Fruit fly (Drosophila melanogaster) whole organism, embryonic: ENCODE results near the gene CG32206.
A peak's percentile ranks its signal among the peaks of the same experiment; 100 is the strongest.

Experiments used
- CG1024 ChIP-seq: fragments of 200-800 bp; sonication (Bioruptor generic); IDR thresholded peaks from 2 replicates; pipeline ENCODE4 v1.3.6; 2022; ENCODE audit warnings: missing biosample characterization, missing genetic modification characterization
- CG10267 ChIP-seq: fragments of 200-800 bp; sonication (Bioruptor generic); optimal IDR thresholded peaks from 2 replicates; lab custom pipeline; 2018; ENCODE audit warnings: missing biosample characterization, mild to moderate bottlenecking, missing genetic modification characterization, moderate library complexity
- CG10321 ChIP-seq: fragments of 200-800 bp; sonication (Bioruptor generic); IDR thresholded peaks from 2 replicates; pipeline ENCODE4 v1.3.6; 2022; ENCODE audit warnings: missing biosample characterization, missing genetic modification characterization
- CG10462 ChIP-seq: fragments of 200-800 bp; sonication (Bioruptor generic); optimal IDR thresholded peaks from 2 replicates; lab custom pipeline; 2016; ENCODE audit warnings: missing biosample characterization, missing genetic modification characterization
- CG11560 ChIP-seq: fragments of 200-800 bp; sonication (Bioruptor generic); IDR thresholded peaks from 3 replicates; pipeline ENCODE4 v1.3.6; 2022; ENCODE audit warnings: missing biosample characterization, missing genetic modification characterization
- CG11696 ChIP-seq: fragments of 200-800 bp; sonication (Bioruptor generic); IDR thresholded peaks from 2 replicates; pipeline ENCODE4 v1.3.6; 2022; ENCODE audit warnings: missing biosample characterization, missing genetic modification characterization
- CG13287 ChIP-seq: fragments of 200-800 bp; sonication (Bioruptor generic); IDR thresholded peaks from 2 replicates; pipeline ENCODE4 v1.3.6; 2022; ENCODE audit warnings: missing biosample characterization, missing genetic modification characterization; ENCODE audit not compliant: partially characterized antibody
- CG13624 ChIP-seq: fragments of 200-800 bp; sonication (Bioruptor generic); optimal IDR thresholded peaks from 2 replicates; lab custom pipeline; 2016; ENCODE audit warnings: missing biosample characterization, missing genetic modification characterization
- CG14965 ChIP-seq: fragments of 200-800 bp; sonication (Bioruptor generic); optimal IDR thresholded peaks from 2 replicates; lab custom pipeline; 2016; ENCODE audit warnings: missing biosample characterization, missing genetic modification characterization, borderline replicate concordance
- CG1603 ChIP-seq: fragments of 200-800 bp; sonication (Bioruptor generic); optimal IDR thresholded peaks from 2 replicates; lab custom pipeline; 2019; ENCODE audit warnings: missing biosample characterization, mild to moderate bottlenecking, missing genetic modification characterization, moderate library complexity
- CG18476 ChIP-seq: fragments of 200-800 bp; sonication (Bioruptor generic); optimal IDR thresholded peaks from 2 replicates; lab custom pipeline; 2016; ENCODE audit warnings: missing biosample characterization, mild to moderate bottlenecking, missing genetic modification characterization
- CG31224 ChIP-seq: fragments of 200-800 bp; sonication (Bioruptor generic); IDR thresholded peaks from 2 replicates; pipeline ENCODE4 v1.3.6; 2022; ENCODE audit warnings: missing biosample characterization, missing genetic modification characterization
- CG32767 ChIP-seq: fragments of 200-800 bp; sonication (Bioruptor generic); IDR thresholded peaks from 2 replicates; pipeline ENCODE4 v1.3.6; 2022; ENCODE audit warnings: missing biosample characterization, missing genetic modification characterization
- CG6813 ChIP-seq: fragments of 200-800 bp; sonication (Bioruptor generic); optimal IDR thresholded peaks from 2 replicates; lab custom pipeline; 2017; ENCODE audit warnings: missing biosample characterization, missing genetic modification characterization, mild to moderate bottlenecking, moderate library complexity, missing genetic modification reagents
- CG8924 ChIP-seq: fragments of 200-800 bp; optimal IDR thresholded peaks from 3 replicates; lab custom pipeline; 2019; ENCODE audit warnings: missing biosample characterization, mild to moderate bottlenecking, missing genetic modification characterization, moderate library complexity
- CHES-1-like ChIP-seq: fragments of 200-800 bp; sonication (Bioruptor generic); optimal IDR thresholded peaks from 2 replicates; lab custom pipeline; 2016; ENCODE audit warnings: missing biosample characterization, missing genetic modification characterization
- CTCF ChIP-seq: fragments of 200-800 bp; sonication (Bioruptor generic); optimal IDR thresholded peaks from 2 replicates; lab custom pipeline; 2017; ENCODE audit warnings: missing biosample characterization, mild to moderate bottlenecking, missing genetic modification characterization, moderate library complexity
- CrebB ChIP-seq: fragments of 200-800 bp; sonication (Bioruptor generic); optimal IDR thresholded peaks from 3 replicates; lab custom pipeline; 2018; ENCODE audit warnings: missing biosample characterization, mild to moderate bottlenecking, missing genetic modification characterization
- Deaf1 ChIP-seq: fragments of 200-800 bp; optimal IDR thresholded peaks from 3 replicates; lab custom pipeline; 2019; ENCODE audit warnings: missing biosample characterization, mild to moderate bottlenecking, missing genetic modification characterization, moderate library complexity
- Gsc ChIP-seq: fragments of 200-800 bp; sonication (Bioruptor generic); IDR thresholded peaks from 2 replicates; pipeline ENCODE4 v1.3.6; 2022; ENCODE audit warnings: missing biosample characterization, missing genetic modification characterization
- H15 ChIP-seq: fragments of 200-800 bp; sonication (Bioruptor generic); IDR thresholded peaks from 3 replicates; pipeline ENCODE4 v1.3.6; 2022; ENCODE audit warnings: missing biosample characterization, missing genetic modification characterization
- HHEX ChIP-seq: fragments of 200-800 bp; sonication (Bioruptor generic); optimal IDR thresholded peaks from 3 replicates; lab custom pipeline; 2017; ENCODE audit warnings: missing biosample characterization, mild to moderate bottlenecking, missing genetic modification characterization, missing genetic modification reagents
- Hand ChIP-seq: fragments of 200-800 bp; sonication (Bioruptor generic); optimal IDR thresholded peaks from 2 replicates; lab custom pipeline; 2017; ENCODE audit warnings: mild to moderate bottlenecking, missing biosample characterization, missing genetic modification reagents, missing genetic modification characterization
- Hmx ChIP-seq: fragments of 200-800 bp; sonication (Bioruptor generic); optimal IDR thresholded peaks from 2 replicates; lab custom pipeline; 2016; ENCODE audit warnings: missing biosample characterization, missing genetic modification characterization
- Hr3 ChIP-seq: fragments of 200-800 bp; sonication (Bioruptor generic); optimal IDR thresholded peaks from 3 replicates; lab custom pipeline; 2016; ENCODE audit warnings: missing biosample characterization, missing genetic modification characterization
- Jarid2 ChIP-seq: fragments of 200-800 bp; sonication (Bioruptor generic); optimal IDR thresholded peaks from 3 replicates; lab custom pipeline; 2017; ENCODE audit warnings: mild to moderate bottlenecking, missing biosample characterization, missing genetic modification reagents, missing genetic modification characterization
- Kr ChIP-seq: fragments of 200-800 bp; sonication (Bioruptor generic); optimal IDR thresholded peaks from 2 replicates; lab custom pipeline; 2017; ENCODE audit warnings: missing biosample characterization, mild to moderate bottlenecking, missing genetic modification characterization
- Meics ChIP-seq: fragments of 200-800 bp; sonication (Bioruptor generic); optimal IDR thresholded peaks from 2 replicates; lab custom pipeline; 2017; ENCODE audit warnings: missing biosample characterization, mild to moderate bottlenecking, missing genetic modification characterization
- Mes4 ChIP-seq: fragments of 200-800 bp; sonication (Bioruptor generic); optimal IDR thresholded peaks from 2 replicates; lab custom pipeline; 2016; ENCODE audit warnings: missing biosample characterization, missing genetic modification characterization
- Nf-YA ChIP-seq: fragments of 200-800 bp; sonication (Bioruptor generic); IDR thresholded peaks from 2 replicates; pipeline ENCODE4 v1.3.6; 2022; ENCODE audit warnings: missing biosample characterization, missing genetic modification characterization
- Trl ChIP-seq, 3 experiments: fragments of >200 bp in 2 of 3; fragments of 200-800 bp in 1 of 3; sonication (Bioruptor generic) in 1 of 3; optimal IDR thresholded peaks; 2 replicates in 1 of 3; 3 replicates in 2 of 3; lab custom pipeline; 2016 to 2017; ENCODE audit warnings: missing biosample characterization in 1 of 3, missing genetic modification characterization in 1 of 3
- ap ChIP-seq: fragments of 200-800 bp; sonication (Bioruptor generic); IDR thresholded peaks from 2 replicates; pipeline ENCODE4 v1.3.6; 2022; ENCODE audit warnings: missing biosample characterization, missing genetic modification characterization
- cad ChIP-seq: fragments of >200 bp; optimal IDR thresholded peaks from 2 replicates; lab custom pipeline; 2017; ENCODE audit warnings: missing biosample characterization, missing genetic modification characterization
- chinmo ChIP-seq: fragments of 200-800 bp; sonication (Bioruptor generic); IDR thresholded peaks from 4 replicates; pipeline ENCODE4 v1.3.6; 2022; ENCODE audit warnings: missing biosample characterization, missing genetic modification characterization; ENCODE audit not compliant: partially characterized antibody
- ewg ChIP-seq: fragments of 200-800 bp; sonication (Bioruptor generic); optimal IDR thresholded peaks from 3 replicates; lab custom pipeline; 2017; ENCODE audit warnings: mild to moderate bottlenecking, missing biosample characterization, missing genetic modification reagents, missing genetic modification characterization
- gce ChIP-seq: fragments of 200-800 bp; sonication (Bioruptor generic); IDR thresholded peaks from 3 replicates; pipeline ENCODE4 v1.3.6; 2022; ENCODE audit warnings: missing biosample characterization, missing genetic modification characterization
- insv ChIP-seq, 2 experiments: fragments of 200-800 bp; sonication (Bioruptor generic); optimal IDR thresholded peaks; 3 replicates each; lab custom pipeline; 2016 to 2018; ENCODE audit warnings: missing biosample characterization in 2 of 2, missing genetic modification characterization in 2 of 2
- kay ChIP-seq: fragments of 200-800 bp; sonication (Bioruptor generic); optimal IDR thresholded peaks from 2 replicates; lab custom pipeline; 2016; ENCODE audit warnings: missing biosample characterization, missing genetic modification characterization
- lab ChIP-seq: fragments of 200-800 bp; sonication (Bioruptor generic); optimal IDR thresholded peaks from 3 replicates; lab custom pipeline; 2017; ENCODE audit warnings: missing biosample characterization, missing genetic modification characterization, mild to moderate bottlenecking, moderate library complexity, missing genetic modification reagents
- maf-S ChIP-seq: fragments of 200-800 bp; sonication (Bioruptor generic); optimal IDR thresholded peaks from 2 replicates; lab custom pipeline; 2016; ENCODE audit warnings: missing biosample characterization, missing genetic modification characterization
- mam ChIP-seq: fragments of 200-800 bp; sonication (Bioruptor generic); optimal IDR thresholded peaks from 3 replicates; lab custom pipeline; 2016; ENCODE audit warnings: missing biosample characterization, missing genetic modification characterization
- shn ChIP-seq: fragments of 200-800 bp; sonication (Bioruptor generic); optimal IDR thresholded peaks from 3 replicates; lab custom pipeline; 2016; ENCODE audit warnings: missing biosample characterization, missing genetic modification characterization
- sr ChIP-seq: fragments of 200-800 bp; sonication (Bioruptor generic); IDR thresholded peaks from 3 replicates; pipeline ENCODE4 v1.3.6; 2022; ENCODE audit warnings: missing biosample characterization, missing genetic modification characterization
- trem ChIP-seq: fragments of 200-800 bp; optimal IDR thresholded peaks from 3 replicates; lab custom pipeline; 2019; ENCODE audit warnings: missing biosample characterization, mild to moderate bottlenecking, missing genetic modification characterization, moderate library complexity
- trh ChIP-seq: fragments of 200-800 bp; sonication (Bioruptor generic); optimal IDR thresholded peaks from 2 replicates; lab custom pipeline; 2016; ENCODE audit warnings: missing biosample characterization, missing genetic modification characterization
- vfl ChIP-seq: fragments of 200-800 bp; sonication (Bioruptor generic); optimal IDR thresholded peaks from 2 replicates; lab custom pipeline; 2016; ENCODE audit warnings: missing biosample characterization, missing genetic modification characterization
- vvl ChIP-seq: fragments of 200-800 bp; sonication (Bioruptor generic); IDR thresholded peaks from 2 replicates; pipeline ENCODE4 v1.3.6; 2022; ENCODE audit warnings: missing biosample characterization, missing genetic modification characterization
- zen ChIP-seq: fragments of 200-800 bp; sonication (Bioruptor generic); optimal IDR thresholded peaks from 3 replicates; lab custom pipeline; 2018; ENCODE audit warnings: missing biosample characterization, mild to moderate bottlenecking, missing genetic modification characterization, moderate library complexity
- zf30C ChIP-seq: fragments of 200-800 bp; sonication (Bioruptor generic); optimal IDR thresholded peaks from 3 replicates; lab custom pipeline; 2018; ENCODE audit warnings: missing biosample characterization, mild to moderate bottlenecking, missing genetic modification characterization

CG32206 gene

DNA sequence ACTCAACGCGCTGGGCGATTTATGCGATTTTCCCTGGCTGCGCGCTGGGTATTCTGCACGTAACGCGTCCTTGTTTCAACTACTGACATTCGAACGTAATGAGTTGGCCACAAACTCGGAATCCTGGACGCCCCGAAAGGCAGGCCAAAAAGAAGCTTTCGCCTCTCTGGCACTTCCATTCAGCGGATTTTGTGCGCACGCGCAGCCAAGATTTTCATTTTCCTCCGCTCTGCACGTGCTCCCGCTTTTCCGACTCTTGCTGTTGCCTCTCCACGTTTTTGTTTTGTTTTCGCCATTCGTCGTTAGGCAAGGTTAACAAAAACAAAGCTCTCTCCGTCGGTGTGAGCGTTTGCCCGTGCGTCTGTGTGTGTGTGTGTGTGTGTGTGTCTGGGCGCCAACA is at the start of gene CG32206:
Gene CG32206, minus strand, starts transcription at position 101 of the 400 bp plus-strand sequence.
- TF ChIP-seq ewg (peak; percentile 67), mam (no peak), CrebB (tag; lab: Kevin White, UChicago) (no peak), Trl (optimal IDR thresholded peaks at IDR 0.05; lab: Kevin White, UChicago) (peak in 1 of 2 experiments; percentile 59), Trl (GFP tag; optimal IDR thresholded peaks at IDR 0.05; lab: Kevin White, UChicago) (no peak), lab (GFP tag; lab: Kevin White, UChicago) (no peak), CG8924 (tag; lab: Kevin White, UChicago) (no peak), CG32767 (GFP tag; lab: Robert Waterston, UW) (no peak), zen (tag; lab: Kevin White, UChicago) (no peak), trem (tag; lab: Kevin White, UChicago) (no peak), chinmo (GFP tag; lab: Robert Waterston, UW) (0 out of 4 replicates have a peak, but pooled peaks have one; percentile 23), Deaf1 (peak; percentile 29), CG11696 (GFP tag; lab: Robert Waterston, UW) (no peak), CG31224 (GFP tag; lab: Robert Waterston, UW) (no peak), Jarid2 (GFP tag; lab: Kevin White, UChicago) (no peak), maf-S (GFP tag; lab: Kevin White, UChicago) (no peak), Meics (GFP tag; lab: Kevin White, UChicago) (no peak), CG14965 (GFP tag; lab: Kevin White, UChicago) (no peak), CG13287 (0 out of 2 replicates have a peak, but pooled peaks have one; percentile 8), zf30C (GFP tag; lab: Kevin White, UChicago) (no peak), insv (GFP tag; optimal IDR thresholded peaks at IDR 0.05; lab: Kevin White, UChicago) (no peak), shn (no peak), vvl (no peak), CG10267 (tag; lab: Kevin White, UChicago) (no peak), Gsc (GFP tag; lab: Robert Waterston, UW) (no peak), Hmx (GFP tag; lab: Kevin White, UChicago) (no peak), Hand (GFP tag; lab: Kevin White, UChicago) (no peak), CG18476 (GFP tag; lab: Kevin White, UChicago) (no peak), ap (no peak), CG1024 (GFP tag; lab: Robert Waterston, UW) (no peak)
- TF ChIP-seq, all 482 proteins: peak for 5

DNA sequence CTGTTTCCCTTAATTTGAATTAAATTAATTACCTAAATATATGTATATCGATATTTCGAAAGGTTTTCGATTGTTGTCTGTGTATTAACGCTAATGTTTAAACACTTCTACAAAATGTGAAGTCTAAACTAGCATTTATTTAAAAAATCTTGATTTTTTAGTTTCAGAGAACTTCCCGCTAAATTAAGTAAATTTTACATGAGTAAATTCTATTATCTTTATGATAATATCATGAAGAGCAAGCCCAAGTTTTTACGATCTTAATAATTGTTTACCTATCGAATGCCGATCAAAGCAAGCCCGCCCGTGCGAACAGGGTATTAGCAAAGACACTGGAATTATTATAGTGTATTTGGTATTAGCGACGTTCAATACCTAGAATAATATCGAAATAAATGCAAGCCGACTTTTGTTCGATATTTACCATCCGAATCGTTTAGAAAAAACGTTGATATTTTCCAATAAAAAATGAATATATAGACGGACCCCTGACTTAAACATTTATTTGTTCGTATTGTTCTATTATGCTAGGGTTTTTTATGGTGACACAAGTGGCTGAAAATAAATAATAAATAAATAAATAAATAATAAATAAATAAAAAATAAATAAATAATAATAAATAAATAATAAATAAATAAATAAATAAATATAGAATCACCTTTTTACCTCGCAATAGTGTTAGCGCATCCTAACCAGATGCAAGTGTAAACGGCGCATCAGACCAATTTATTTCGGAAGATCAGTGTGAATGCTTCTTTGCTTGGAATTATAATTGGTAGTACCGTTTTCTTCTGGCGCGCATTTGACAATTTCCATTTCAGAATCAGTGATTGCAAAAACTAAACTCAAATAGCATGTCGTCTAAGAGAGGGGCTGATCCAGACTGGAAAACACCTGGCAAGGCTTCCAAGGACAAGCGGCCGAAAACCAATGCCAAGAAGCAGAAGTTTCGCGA is 34.0 kb upstream of the CG32206 start, which contains the start of the genes CG33062 and Chd3:
Gene CG33062, minus strand, starts transcription at position 51 of the 956 bp plus-strand sequence.
Gene Chd3, plus strand, starts transcription at position 780 of the 956 bp plus-strand sequence.
- TF ChIP-seq trh (GFP tag; lab: Kevin White, UChicago) (no peak), Nf-YA (GFP tag; lab: Robert Waterston, UW) (no peak), CG6813 (no peak), CG1603 (tag; lab: Kevin White, UChicago) (peak; percentile 45), CHES-1-like (GFP tag; lab: Kevin White, UChicago) (no peak), vfl (GFP tag; lab: Kevin White, UChicago) (no peak), cad (GFP tag; lab: Kevin White, UChicago) (no peak), H15 (GFP tag; lab: Robert Waterston, UW) (no peak), CG11560 (tag; lab: Robert Waterston, UW) (no peak), CTCF (GFP tag; lab: Kevin White, UChicago) (no peak), Kr (no peak), CG10462 (GFP tag; lab: Kevin White, UChicago) (no peak), HHEX (GFP tag; lab: Kevin White, UChicago) (no peak), Hr3 (GFP tag; lab: Kevin White, UChicago) (peak; percentile 6), gce (GFP tag; lab: Robert Waterston, UW) (no peak), CG13624 (no peak), sr (GFP tag; lab: Robert Waterston, UW) (no peak), CG14965 (GFP tag; lab: Kevin White, UChicago) (no peak), Mes4 (GFP tag; lab: Kevin White, UChicago) (no peak), kay (GFP tag; lab: Kevin White, UChicago) (no peak), CG10321 (GFP tag; lab: Robert Waterston, UW) (no peak), Gsc (GFP tag; lab: Robert Waterston, UW) (no peak)
